Worm (Caenorhabditis elegans) whole organism, late embryonic: ENCODE data around the gene C08B6.5.

Source experiments
- F13H6.1 ChIP-seq: sonication (generic microtip); optimal IDR thresholded peaks from 2 replicates; lab custom pipeline; 2016; ENCODE audit warnings: missing genetic modification characterization, missing compliant biosample characterization
- ceh-19 ChIP-seq: fragments of 200-800 bp; sonication (Bioruptor generic); optimal IDR thresholded peaks from 2 replicates; lab custom pipeline; 2018; ENCODE audit warnings: mild to moderate bottlenecking, missing genetic modification characterization, missing compliant biosample characterization
- ceh-34 ChIP-seq: sonication (generic microtip); optimal IDR thresholded peaks from 2 replicates; lab custom pipeline; 2016; ENCODE audit warnings: mild to moderate bottlenecking, missing genetic modification characterization, missing compliant biosample characterization
- dmd-4 ChIP-seq: sonication (generic microtip); optimal IDR thresholded peaks from 2 replicates; lab custom pipeline; 2016; ENCODE audit warnings: borderline replicate concordance, missing genetic modification characterization, missing compliant biosample characterization
- fkh-10 ChIP-seq: fragments of 150-350 bp; optimal IDR thresholded peaks from 2 replicates; lab custom pipeline; 2014; ENCODE audit warnings: missing biosample characterization, missing genetic modification reagents, missing genetic modification characterization
- hlh-15 ChIP-seq: sonication (generic microtip); optimal IDR thresholded peaks from 2 replicates; lab custom pipeline; 2016; ENCODE audit warnings: missing genetic modification characterization, missing compliant biosample characterization
- hlh-8 ChIP-seq: sonication (generic microtip); optimal IDR thresholded peaks from 2 replicates; lab custom pipeline; 2016; ENCODE audit warnings: missing genotype, missing genetic modification characterization, missing compliant biosample characterization
- nhr-11 ChIP-seq: fragments of 150-350 bp; optimal IDR thresholded peaks from 2 replicates; lab custom pipeline; 2014; ENCODE audit warnings: missing biosample characterization, missing genetic modification characterization
- pag-3 ChIP-seq: sonication (generic microtip); optimal IDR thresholded peaks from 2 replicates; lab custom pipeline; 2016; ENCODE audit warnings: missing compliant biosample characterization, missing genetic modification characterization, borderline replicate concordance
- sox-4 ChIP-seq: sonication (generic microtip); optimal IDR thresholded peaks from 2 replicates; lab custom pipeline; 2017; ENCODE audit warnings: mild to moderate bottlenecking, missing genetic modification characterization, inconsistent platforms, missing compliant biosample characterization

ce11 chrV:10149728-10150127 lies 32.2 kb downstream of the C08B6.5 start, which contains the start of gene srsx-27:
- TF ChIP-seq ceh-19 (no peak), sox-4 (tag; lab: Kevin White, UChicago) (no peak), hlh-15 (no peak), fkh-10 (no peak), nhr-11 (tag; lab: Kevin White, UChicago) (no peak), F13H6.1 (no peak), dmd-4 (tag; lab: Kevin White, UChicago) (no peak), hlh-8 (tag; lab: Kevin White, UChicago) (no peak), pag-3 (no peak), ceh-34 (no peak)
